Worm (Caenorhabditis elegans): ENCODE data around the gene gspd-1.

gspd-1 gene

ce11 chrIV:11287511-11287910, 29.7 kb upstream of the gspd-1 start, which contains the start of gene F54D1.6:
TSS of gene F54D1.6 (plus strand) at chrIV:11287811.
- TF ChIP-seq flt-1 (GFP tag; IDR thresholded peaks at IDR 0.05), result no peak
- TF ChIP-seq sea-1 (GFP tag; conservative IDR thresholded peaks at IDR 0.05), result no peak
- TF ChIP-seq tbx-37 (GFP tag; conservative IDR thresholded peaks at IDR 0.05), result no peak
- no peak for TF ChIP-seq ceh-36 (tag; optimal IDR thresholded peaks at IDR 0.05)
- no peak for TF ChIP-seq F13C5.2 (tag; optimal IDR thresholded peaks at IDR 0.05)
- TF ChIP-seq ets-7 (tag; optimal IDR thresholded peaks at IDR 0.05), result no peak
- no peak for TF ChIP-seq ama-1 (optimal IDR thresholded peaks at IDR 0.05)
- no peak for TF ChIP-seq hnd-1 (tag; optimal IDR thresholded peaks at IDR 0.05)

DNA sequence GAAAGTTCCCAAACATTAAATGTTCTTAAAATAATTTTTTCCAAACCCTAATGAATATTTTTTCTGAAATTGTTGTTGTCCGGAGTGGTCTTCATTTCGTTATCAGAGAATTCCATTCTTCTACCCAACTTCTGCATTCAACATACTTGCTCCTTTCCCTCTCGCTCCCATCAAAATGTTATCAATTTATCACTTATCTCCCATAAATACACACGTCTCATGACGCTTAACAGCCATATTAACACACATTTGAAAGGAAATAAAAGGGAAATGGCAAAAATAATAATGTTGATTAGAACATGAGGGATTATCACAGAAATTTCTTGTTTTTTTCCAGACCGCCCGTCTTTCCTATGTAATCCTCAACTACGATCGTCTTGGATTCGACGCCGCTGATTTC, 28.3 kb upstream of the gspd-1 start:
- TF ChIP-seq pes-1 (GFP tag; IDR thresholded peaks at IDR 0.05) (no peak), ama-1 (optimal IDR thresholded peaks at IDR 0.05) (no peak), tra-4 (tag; optimal IDR thresholded peaks at IDR 0.05) (no peak), hnd-1 (tag; optimal IDR thresholded peaks at IDR 0.05) (no peak), B0310.2 (tag; optimal IDR thresholded peaks at IDR 0.05) (no peak), hmbx-1 (tag; optimal IDR thresholded peaks at IDR 0.05) (no peak), aly-1 (tag; optimal IDR thresholded peaks at IDR 0.05) (no peak), hmg-4 (GFP tag; optimal IDR thresholded peaks at IDR 0.05) (no peak), tbx-37 (GFP tag; conservative IDR thresholded peaks at IDR 0.05) (no peak), flt-1 (GFP tag; IDR thresholded peaks at IDR 0.05) (no peak), scrt-1 (GFP tag; IDR thresholded peaks at IDR 0.05) (no peak), sea-1 (GFP tag; conservative IDR thresholded peaks at IDR 0.05) (no peak), ceh-13 (GFP tag; optimal IDR thresholded peaks at IDR 0.05) (no peak), F13C5.2 (tag; optimal IDR thresholded peaks at IDR 0.05) (no peak), tbx-11 (GFP tag; IDR thresholded peaks at IDR 0.05) (no peak), ets-7 (tag; optimal IDR thresholded peaks at IDR 0.05) (no peak), ceh-36 (tag; optimal IDR thresholded peaks at IDR 0.05) (no peak)

- TF ChIP-seq F13C5.2 (tag; optimal IDR thresholded peaks at IDR 0.05) (no peak), flt-1 (GFP tag; IDR thresholded peaks at IDR 0.05) (no peak), pes-1 (GFP tag; IDR thresholded peaks at IDR 0.05) (no peak), tra-4 (tag; optimal IDR thresholded peaks at IDR 0.05) (no peak), scrt-1 (GFP tag; IDR thresholded peaks at IDR 0.05) (no peak), tbx-37 (GFP tag; conservative IDR thresholded peaks at IDR 0.05) (no peak), ceh-36 (tag; optimal IDR thresholded peaks at IDR 0.05) (no peak), hnd-1 (tag; optimal IDR thresholded peaks at IDR 0.05) (no peak), B0310.2 (tag; optimal IDR thresholded peaks at IDR 0.05) (no peak), ets-7 (tag; optimal IDR thresholded peaks at IDR 0.05) (no peak), hmbx-1 (tag; optimal IDR thresholded peaks at IDR 0.05) (no peak), ama-1 (optimal IDR thresholded peaks at IDR 0.05) (no peak), hmg-4 (GFP tag; optimal IDR thresholded peaks at IDR 0.05) (no peak), tbx-11 (GFP tag; IDR thresholded peaks at IDR 0.05) (no peak), aly-1 (tag; optimal IDR thresholded peaks at IDR 0.05) (no peak), ceh-13 (GFP tag; optimal IDR thresholded peaks at IDR 0.05) (no peak), sea-1 (GFP tag; conservative IDR thresholded peaks at IDR 0.05) (no peak)
Measured at ce11 chrIV:11296787-11297186, 20.4 kb upstream of the gspd-1 start, which contains the start of gene mttu-1. TSS of gene mttu-1 (minus strand) at chrIV:11296887.

DNA sequence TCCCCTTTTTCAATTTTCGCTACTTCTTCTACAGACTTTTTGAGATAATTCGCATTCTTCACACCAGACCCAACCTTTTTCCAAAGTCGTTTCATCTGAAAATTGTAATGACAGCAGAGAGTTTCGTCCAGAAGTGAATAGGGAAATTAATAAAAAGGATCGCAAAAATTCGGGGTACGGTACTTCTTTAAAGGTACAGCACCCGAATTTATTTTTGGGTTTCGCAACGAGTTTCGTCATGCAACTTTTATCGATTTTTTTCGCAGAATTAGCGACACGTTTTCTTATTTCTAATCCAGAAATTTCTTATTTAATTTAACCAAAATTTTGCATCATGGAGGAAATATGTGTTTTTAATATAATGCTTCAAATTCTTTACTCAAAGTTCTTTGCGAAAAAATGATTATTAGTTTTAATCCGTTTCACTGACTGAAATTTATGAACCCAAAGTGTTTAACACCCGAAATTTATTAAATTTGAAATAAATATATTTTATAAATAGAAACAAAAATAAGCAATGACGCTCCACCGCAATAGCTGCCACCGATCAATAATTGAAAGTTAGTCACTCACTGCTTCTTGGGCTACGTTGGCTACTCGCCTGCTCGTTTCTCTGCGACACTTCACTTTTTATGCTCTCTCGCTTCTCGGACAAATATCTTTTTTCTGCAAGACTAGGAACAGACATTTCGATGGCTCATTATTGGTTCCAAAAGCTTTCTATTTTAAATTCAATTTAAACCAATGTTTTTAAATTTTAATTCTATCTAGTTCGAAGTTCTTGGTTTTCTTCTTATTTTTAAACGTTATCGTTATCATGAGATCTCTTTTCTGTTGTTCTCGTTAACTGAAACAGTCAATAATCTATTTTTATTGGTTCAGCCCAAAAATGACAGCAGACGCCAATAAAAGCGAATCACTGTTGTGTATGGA, 18.8 kb upstream of the gspd-1 start, which contains the start of the genes B0035.15 and dnj-1:
Gene B0035.15 (minus strand): TSS at position 99 of the 933 bp plus-strand sequence.
Gene dnj-1 (plus strand): TSS at position 883 of the 933 bp plus-strand sequence.
- TF ChIP-seq hmg-4 (GFP tag; optimal IDR thresholded peaks at IDR 0.05), result no peak
- TF ChIP-seq tbx-11 (GFP tag; IDR thresholded peaks at IDR 0.05), result no peak
- TF ChIP-seq tra-4 (tag; optimal IDR thresholded peaks at IDR 0.05), result no peak
- no peak for TF ChIP-seq ama-1 (optimal IDR thresholded peaks at IDR 0.05)
- no peak for TF ChIP-seq F13C5.2 (tag; optimal IDR thresholded peaks at IDR 0.05)
- no peak for TF ChIP-seq aly-1 (tag; optimal IDR thresholded peaks at IDR 0.05)
- TF ChIP-seq B0310.2 (tag; optimal IDR thresholded peaks at IDR 0.05), result no peak
- TF ChIP-seq ceh-13 (GFP tag; optimal IDR thresholded peaks at IDR 0.05), result no peak
- TF ChIP-seq scrt-1 (GFP tag; IDR thresholded peaks at IDR 0.05), result no peak
- TF ChIP-seq hmbx-1 (tag; optimal IDR thresholded peaks at IDR 0.05), result no peak
- no peak for TF ChIP-seq hnd-1 (tag; optimal IDR thresholded peaks at IDR 0.05)
- no peak for TF ChIP-seq ets-7 (tag; optimal IDR thresholded peaks at IDR 0.05)
- TF ChIP-seq flt-1 (GFP tag; IDR thresholded peaks at IDR 0.05), result no peak
- TF ChIP-seq ceh-36 (tag; optimal IDR thresholded peaks at IDR 0.05), result no peak
- TF ChIP-seq sea-1 (GFP tag; conservative IDR thresholded peaks at IDR 0.05), result no peak
- no peak for TF ChIP-seq pes-1 (GFP tag; IDR thresholded peaks at IDR 0.05)
- no peak for TF ChIP-seq tbx-37 (GFP tag; conservative IDR thresholded peaks at IDR 0.05)

ce11 chrIV:11304970-11305369, 12.2 kb upstream of the gspd-1 start:
- TF ChIP-seq tbx-11 (GFP tag; IDR thresholded peaks at IDR 0.05) (no peak), ceh-13 (GFP tag; optimal IDR thresholded peaks at IDR 0.05) (no peak), tbx-37 (GFP tag; conservative IDR thresholded peaks at IDR 0.05) (no peak), ama-1 (optimal IDR thresholded peaks at IDR 0.05) (no peak), sea-1 (GFP tag; conservative IDR thresholded peaks at IDR 0.05) (no peak), hnd-1 (tag; optimal IDR thresholded peaks at IDR 0.05) (no peak), aly-1 (tag; optimal IDR thresholded peaks at IDR 0.05) (no peak), tra-4 (tag; optimal IDR thresholded peaks at IDR 0.05) (no peak), F13C5.2 (tag; optimal IDR thresholded peaks at IDR 0.05) (no peak), ets-7 (tag; optimal IDR thresholded peaks at IDR 0.05) (no peak), hmg-4 (GFP tag; optimal IDR thresholded peaks at IDR 0.05) (no peak), B0310.2 (tag; optimal IDR thresholded peaks at IDR 0.05) (no peak), flt-1 (GFP tag; IDR thresholded peaks at IDR 0.05) (no peak), ceh-36 (tag; optimal IDR thresholded peaks at IDR 0.05) (no peak), pes-1 (GFP tag; IDR thresholded peaks at IDR 0.05) (no peak), hmbx-1 (tag; optimal IDR thresholded peaks at IDR 0.05) (no peak), scrt-1 (GFP tag; IDR thresholded peaks at IDR 0.05) (no peak)

DNA sequence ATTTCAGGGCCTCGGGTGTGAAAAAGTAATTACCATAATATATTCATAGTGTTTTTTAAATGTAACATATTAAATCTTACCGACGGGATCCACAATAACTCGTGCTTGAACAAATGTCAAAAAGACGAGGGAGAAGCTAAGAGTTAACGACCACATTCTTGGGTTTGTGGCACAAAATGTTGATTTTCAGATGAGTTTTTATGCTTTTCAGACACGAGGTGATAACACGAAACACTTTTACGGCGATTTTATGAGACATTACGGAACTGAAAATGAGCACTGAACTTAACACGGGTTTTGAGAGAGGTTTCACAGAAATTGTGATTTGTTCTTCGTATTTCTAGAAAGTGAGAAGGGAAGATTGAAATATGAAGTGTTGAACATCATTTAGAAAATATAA, 10.7 kb upstream of the gspd-1 start, which contains the start of gene B0035.13:
Gene B0035.13 (minus strand): TSS at position 173 of the 400 bp plus-strand sequence.
- TF ChIP-seq ama-1 (optimal IDR thresholded peaks at IDR 0.05) (no peak), hmbx-1 (tag; optimal IDR thresholded peaks at IDR 0.05) (no peak), aly-1 (tag; optimal IDR thresholded peaks at IDR 0.05) (no peak), scrt-1 (GFP tag; IDR thresholded peaks at IDR 0.05) (no peak), tbx-11 (GFP tag; IDR thresholded peaks at IDR 0.05) (no peak), ceh-13 (GFP tag; optimal IDR thresholded peaks at IDR 0.05) (no peak), tbx-37 (GFP tag; conservative IDR thresholded peaks at IDR 0.05) (no peak), pes-1 (GFP tag; IDR thresholded peaks at IDR 0.05) (no peak), F13C5.2 (tag; optimal IDR thresholded peaks at IDR 0.05) (no peak), tra-4 (tag; optimal IDR thresholded peaks at IDR 0.05) (no peak)

All from whole organism, early embryonic.